Fruit fly (Drosophila melanogaster) whole organism, embryonic: ENCODE results near the gene CG17839.

ENCODE experiments used
- Bteb2 ChIP-seq: fragments of 200-800 bp; sonication (Bioruptor generic); optimal IDR thresholded peaks from 2 replicates; lab custom pipeline; 2016; ENCODE audit warnings: missing biosample characterization, missing genetic modification characterization
- CG10321 ChIP-seq: fragments of 200-800 bp; sonication (Bioruptor generic); IDR thresholded peaks from 2 replicates; pipeline ENCODE4 v1.3.6; 2022; ENCODE audit warnings: missing biosample characterization, missing genetic modification characterization
- CG10462 ChIP-seq: fragments of 200-800 bp; sonication (Bioruptor generic); optimal IDR thresholded peaks from 2 replicates; lab custom pipeline; 2016; ENCODE audit warnings: missing biosample characterization, missing genetic modification characterization
- CG12155 ChIP-seq: fragments of 200-800 bp; sonication (Bioruptor generic); optimal IDR thresholded peaks from 3 replicates; lab custom pipeline; 2016; ENCODE audit warnings: missing biosample characterization, missing genetic modification characterization
- CG13424 ChIP-seq: fragments of 200-800 bp; sonication (Bioruptor generic); optimal IDR thresholded peaks from 2 replicates; lab custom pipeline; 2019; ENCODE audit warnings: missing biosample characterization, mild to moderate bottlenecking, missing genetic modification characterization, moderate library complexity
- CG15073 ChIP-seq: fragments of 200-800 bp; sonication (Bioruptor generic); optimal IDR thresholded peaks from 2 replicates; lab custom pipeline; 2016; ENCODE audit warnings: missing biosample characterization, missing genetic modification characterization
- CG1529 ChIP-seq: fragments of 200-800 bp; sonication (Bioruptor generic); optimal IDR thresholded peaks from 3 replicates; lab custom pipeline; 2018; ENCODE audit warnings: missing biosample characterization, missing genetic modification characterization
- CG17328 ChIP-seq: fragments of 200-800 bp; sonication (Bioruptor generic); IDR thresholded peaks from 2 replicates; pipeline ENCODE4 v1.3.6; 2022; ENCODE audit warnings: missing biosample characterization, missing genetic modification characterization
- CG17802 ChIP-seq: fragments of 200-800 bp; sonication (Bioruptor generic); optimal IDR thresholded peaks from 2 replicates; lab custom pipeline; 2018; ENCODE audit warnings: missing biosample characterization, mild to moderate bottlenecking, missing genetic modification characterization, moderate library complexity
- CG18011 ChIP-seq: fragments of 200-800 bp; sonication (Bioruptor generic); optimal IDR thresholded peaks from 2 replicates; lab custom pipeline; 2017; ENCODE audit warnings: missing biosample characterization, missing genetic modification characterization, mild to moderate bottlenecking, moderate library complexity, missing genotype
- CG2116 ChIP-seq: fragments of 200-800 bp; sonication (Bioruptor generic); optimal IDR thresholded peaks from 3 replicates; lab custom pipeline; 2018; ENCODE audit warnings: missing biosample characterization, mild to moderate bottlenecking, missing genetic modification characterization
- CG2120 ChIP-seq: fragments of 200-800 bp; sonication (Bioruptor generic); optimal IDR thresholded peaks from 3 replicates; lab custom pipeline; 2016; ENCODE audit warnings: missing biosample characterization, missing genetic modification characterization
- CG2129 ChIP-seq: fragments of 200-800 bp; sonication (Bioruptor generic); IDR thresholded peaks from 2 replicates; pipeline ENCODE4 v1.3.6; 2022; ENCODE audit warnings: missing biosample characterization, missing genetic modification characterization; ENCODE audit not compliant: partially characterized antibody
- CG2678 ChIP-seq: fragments of 200-800 bp; sonication (Bioruptor generic); optimal IDR thresholded peaks from 3 replicates; lab custom pipeline; 2019; ENCODE audit warnings: missing biosample characterization, mild to moderate bottlenecking, missing genetic modification characterization, moderate library complexity
- CG2712 ChIP-seq: fragments of 200-800 bp; optimal IDR thresholded peaks from 3 replicates; lab custom pipeline; 2019; ENCODE audit warnings: missing biosample characterization, mild to moderate bottlenecking, missing genetic modification characterization, moderate library complexity
- CG31441 ChIP-seq: fragments of 200-800 bp; sonication (Bioruptor generic); IDR thresholded peaks from 2 replicates; pipeline ENCODE4 v1.3.6; 2022; ENCODE audit warnings: missing biosample characterization, missing genetic modification characterization
- CG32772 ChIP-seq: fragments of 200-800 bp; sonication (Bioruptor generic); IDR thresholded peaks from 2 replicates; pipeline ENCODE4 v1.3.6; 2022; ENCODE audit warnings: missing biosample characterization, missing genetic modification characterization
- CG4282 ChIP-seq: fragments of 200-800 bp; sonication (Bioruptor generic); optimal IDR thresholded peaks from 2 replicates; lab custom pipeline; 2016; ENCODE audit warnings: missing biosample characterization, missing genetic modification characterization
- CG4820 ChIP-seq: fragments of 200-800 bp; sonication (Bioruptor generic); optimal IDR thresholded peaks from 3 replicates; lab custom pipeline; 2016; ENCODE audit warnings: missing biosample characterization, missing genetic modification characterization
- CG6175 ChIP-seq: fragments of 200-800 bp; sonication (Bioruptor generic); IDR thresholded peaks from 3 replicates; pipeline ENCODE4 v1.3.6; 2022; ENCODE audit warnings: missing biosample characterization, missing genetic modification characterization
- CG7963 ChIP-seq: fragments of 200-800 bp; sonication (Bioruptor generic); IDR thresholded peaks from 3 replicates; pipeline ENCODE4 v1.3.6; 2022; ENCODE audit warnings: missing biosample characterization, missing genetic modification characterization; ENCODE audit not compliant: partially characterized antibody
- CG8944 ChIP-seq: fragments of 200-800 bp; sonication (Bioruptor generic); optimal IDR thresholded peaks from 3 replicates; lab custom pipeline; 2016; ENCODE audit warnings: missing biosample characterization, missing genetic modification characterization
- D19A ChIP-seq: fragments of 200-800 bp; optimal IDR thresholded peaks from 3 replicates; lab custom pipeline; 2019; ENCODE audit warnings: missing biosample characterization, mild to moderate bottlenecking, missing genetic modification characterization, moderate library complexity
- Deaf1 ChIP-seq: fragments of 200-800 bp; optimal IDR thresholded peaks from 3 replicates; lab custom pipeline; 2019; ENCODE audit warnings: missing biosample characterization, mild to moderate bottlenecking, missing genetic modification characterization, moderate library complexity
- Dp ChIP-seq: fragments of 200-800 bp; sonication (Bioruptor generic); optimal IDR thresholded peaks from 2 replicates; lab custom pipeline; 2018; ENCODE audit warnings: missing biosample characterization, mild to moderate bottlenecking, missing genetic modification characterization, moderate library complexity
- Gsc ChIP-seq: fragments of 200-800 bp; sonication (Bioruptor generic); IDR thresholded peaks from 2 replicates; pipeline ENCODE4 v1.3.6; 2022; ENCODE audit warnings: missing biosample characterization, missing genetic modification characterization
- HLH3B ChIP-seq: fragments of 200-800 bp; sonication (Bioruptor generic); IDR thresholded peaks from 2 replicates; pipeline ENCODE4 v1.3.6; 2022; ENCODE audit warnings: missing biosample characterization, missing genetic modification characterization
- Hr78 ChIP-seq, 2 experiments: fragments of 200-800 bp in 1 of 2; fragments of >200 bp in 1 of 2; sonication (Bioruptor generic) in 1 of 2; optimal IDR thresholded peaks; 2 replicates each; lab custom pipeline; 2017 to 2019; ENCODE audit warnings: missing biosample characterization in 2 of 2, missing genetic modification characterization in 2 of 2, mild to moderate bottlenecking in 1 of 2, moderate library complexity in 1 of 2
- Oaz ChIP-seq: fragments of 200-800 bp; sonication (Bioruptor generic); IDR thresholded peaks from 2 replicates; pipeline ENCODE4 v1.3.6; 2022; ENCODE audit warnings: missing biosample characterization, missing genetic modification characterization
- Sry-δ ChIP-seq: fragments of 200-800 bp; sonication (Bioruptor generic); optimal IDR thresholded peaks from 2 replicates; lab custom pipeline; 2016; ENCODE audit warnings: missing biosample characterization, missing genetic modification characterization
- Taf1 ChIP-seq: fragments of 200-800 bp; sonication (Bioruptor generic); IDR thresholded peaks from 2 replicates; pipeline ENCODE4 v1.3.6; 2022; ENCODE audit warnings: missing biosample characterization, missing genetic modification characterization
- az2 ChIP-seq: fragments of 200-800 bp; sonication (Bioruptor generic); optimal IDR thresholded peaks from 3 replicates; lab custom pipeline; 2016; ENCODE audit warnings: missing biosample characterization, missing genetic modification characterization
- bcd ChIP-seq: fragments of 200-800 bp; sonication (Bioruptor generic); optimal IDR thresholded peaks from 2 replicates; lab custom pipeline; 2017; ENCODE audit warnings: missing biosample characterization, mild to moderate bottlenecking, missing genetic modification characterization
- br ChIP-seq: fragments of >200 bp; optimal IDR thresholded peaks from 2 replicates; lab custom pipeline; 2017
- cg ChIP-seq: fragments of 200-800 bp; sonication (Bioruptor generic); optimal IDR thresholded peaks from 3 replicates; lab custom pipeline; 2019; ENCODE audit warnings: missing biosample characterization, mild to moderate bottlenecking, missing genetic modification characterization, moderate library complexity
- cwo ChIP-seq: fragments of 200-800 bp; sonication (Bioruptor generic); optimal IDR thresholded peaks from 3 replicates; lab custom pipeline; 2017; ENCODE audit warnings: missing biosample characterization, missing genetic modification characterization, mild to moderate bottlenecking, moderate library complexity, missing genetic modification reagents
- dati ChIP-seq: fragments of 200-800 bp; sonication (Bioruptor generic); IDR thresholded peaks from 2 replicates; pipeline ENCODE4 v1.3.6; 2022; ENCODE audit warnings: missing biosample characterization, missing genetic modification characterization
- dimm ChIP-seq: fragments of 200-800 bp; sonication (Bioruptor generic); IDR thresholded peaks from 2 replicates; pipeline ENCODE4 v1.3.6; 2022; ENCODE audit warnings: missing biosample characterization, missing genetic modification characterization
- ems ChIP-seq: fragments of 200-800 bp; sonication (Bioruptor generic); optimal IDR thresholded peaks from 3 replicates; lab custom pipeline; 2016; ENCODE audit warnings: missing biosample characterization, missing genetic modification characterization
- fd3F ChIP-seq: fragments of 200-800 bp; sonication (Bioruptor generic); optimal IDR thresholded peaks from 2 replicates; lab custom pipeline; 2018; ENCODE audit warnings: missing biosample characterization, mild to moderate bottlenecking, missing genetic modification characterization, moderate library complexity
- hth ChIP-seq: fragments of >200 bp; optimal IDR thresholded peaks from 2 replicates; lab custom pipeline; 2017; ENCODE audit warnings: inconsistent platforms
- mam ChIP-seq: fragments of 200-800 bp; sonication (Bioruptor generic); optimal IDR thresholded peaks from 3 replicates; lab custom pipeline; 2016; ENCODE audit warnings: missing biosample characterization, missing genetic modification characterization
- nmo ChIP-seq: fragments of 200-800 bp; sonication (Bioruptor generic); optimal IDR thresholded peaks from 2 replicates; lab custom pipeline; 2018; ENCODE audit warnings: missing biosample characterization, mild to moderate bottlenecking, missing genetic modification characterization, moderate library complexity
- otp ChIP-seq: fragments of 200-800 bp; sonication (Bioruptor generic); IDR thresholded peaks from 3 replicates; pipeline ENCODE4, ENCODE4 v1.3.6; 2022; ENCODE audit warnings: missing biosample characterization, missing genetic modification characterization
- psq ChIP-seq: fragments of 200-800 bp; sonication (Bioruptor generic); optimal IDR thresholded peaks from 2 replicates; lab custom pipeline; 2017; ENCODE audit warnings: missing biosample characterization, missing genetic modification characterization
- seq ChIP-seq: fragments of 200-800 bp; sonication (Bioruptor generic); IDR thresholded peaks from 2 replicates; pipeline ENCODE4 v1.3.6; 2022; ENCODE audit warnings: missing biosample characterization, missing genetic modification characterization
- slou ChIP-seq: fragments of 200-800 bp; sonication (Bioruptor generic); optimal IDR thresholded peaks from 3 replicates; lab custom pipeline; 2016; ENCODE audit warnings: missing biosample characterization, missing genetic modification characterization
- tgo ChIP-seq: fragments of 200-800 bp; sonication (Bioruptor generic); IDR thresholded peaks from 3 replicates; pipeline ENCODE4 v1.3.6; 2022; ENCODE audit warnings: missing biosample characterization, missing genetic modification characterization
- wdn ChIP-seq: fragments of 200-800 bp; sonication (Bioruptor generic); IDR thresholded peaks from 2 replicates; pipeline ENCODE4 v1.3.6; 2022; ENCODE audit warnings: missing biosample characterization, missing genetic modification characterization
- zen2 ChIP-seq: fragments of 200-800 bp; sonication (Bioruptor generic); IDR thresholded peaks from 3 replicates; pipeline ENCODE4 v1.3.6; 2022; ENCODE audit warnings: missing biosample characterization, missing genetic modification characterization; ENCODE audit not compliant: partially characterized antibody

The CG17839 gene

DNA sequence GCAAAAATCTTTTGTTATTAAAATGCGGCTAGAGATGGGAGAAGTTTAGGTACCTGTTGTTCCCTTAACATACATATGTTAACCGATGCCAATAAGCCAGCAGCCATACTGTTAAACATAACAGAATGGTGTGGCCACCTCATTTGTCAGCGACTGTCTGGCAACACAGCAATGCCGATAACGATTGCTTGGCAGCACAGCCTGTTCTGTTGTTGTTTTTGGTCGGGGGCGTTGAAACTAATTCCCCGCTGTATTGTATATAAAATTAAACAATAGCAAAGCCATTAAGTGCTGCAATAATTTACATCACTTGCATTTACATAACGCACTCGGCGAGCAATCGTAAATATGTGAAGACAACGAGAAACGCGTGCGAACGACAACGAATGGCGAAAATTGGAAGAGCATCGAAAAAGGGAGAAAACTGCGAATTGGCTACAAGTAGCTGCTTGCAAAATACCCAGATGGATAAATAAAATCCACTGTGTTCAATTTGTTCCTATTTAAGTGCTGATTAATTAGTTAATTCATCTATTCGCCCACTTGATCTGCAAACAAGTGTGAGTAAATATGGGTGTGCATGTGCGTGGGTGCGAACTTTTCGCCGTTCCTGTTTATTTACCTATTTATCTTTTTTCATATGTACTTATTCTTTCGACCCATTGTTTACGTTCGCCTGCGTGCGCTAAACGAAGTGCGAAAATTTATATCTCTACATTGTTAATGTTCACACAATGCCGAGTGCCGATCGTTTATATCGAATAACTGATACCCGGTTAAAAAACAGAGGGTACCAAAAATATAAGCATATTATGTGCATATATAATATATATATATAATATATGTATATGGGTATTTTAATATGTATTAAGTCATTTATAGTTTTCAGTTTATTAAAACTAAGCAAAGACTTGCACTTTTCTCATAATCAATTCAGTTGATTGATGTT lies 42.8 kb upstream of the CG17839 start, which contains the start of the genes Tsen34 and Mgat4a (continued):
- TF ChIP-seq mam (GFP tag; lab: Kevin White, UChicago) (peak; percentile 49), CG10321 (GFP tag; lab: Robert Waterston, UW) (peak; percentile 35; the same call in 1 of the 2 replicates), psq (no peak), CG2678 (tag; lab: Kevin White, UChicago) (no peak), D19A (no peak), hth (lab: Kevin White, UChicago) (no peak), CG8944 (GFP tag; lab: Kevin White, UChicago) (no peak), wdn (peak; percentile 62), otp (peak; percentile 8; the same call in 1 of the 3 replicates), CG2712 (tag; lab: Kevin White, UChicago) (peak; percentile 10), slou (peak; percentile 49), CG18011 (GFP tag; lab: Kevin White, UChicago) (no peak), Gsc (GFP tag; lab: Robert Waterston, UW) (no peak), CG32772 (GFP tag; lab: Robert Waterston, UW) (no peak), CG4820 (GFP tag; lab: Kevin White, UChicago) (no peak), CG17802 (tag; lab: Kevin White, UChicago) (peak; percentile 25), CG2129 (no peak), Taf1 (GFP tag; lab: Robert Waterston, UW) (no peak; the same call in 1 of the 2 replicates), CG4282 (GFP tag; lab: Kevin White, UChicago) (no peak), az2 (GFP tag; lab: Kevin White, UChicago) (no peak), CG17328 (GFP tag; lab: Robert Waterston, UW) (no peak), CG2120 (GFP tag; lab: Kevin White, UChicago) (peak; percentile 71), CG6175 (no peak), CG13424 (tag; lab: Kevin White, UChicago) (no peak), CG15073 (GFP tag; lab: Kevin White, UChicago) (no peak), dimm (GFP tag; lab: Robert Waterston, UW) (no peak), dati (no peak), Dp (GFP tag; lab: Kevin White, UChicago) (peak; percentile 49), nmo (GFP tag; lab: Kevin White, UChicago) (no peak), Sry-δ (GFP tag; lab: Kevin White, UChicago) (peak; percentile 81), zen2 (GFP tag; lab: Robert Waterston, UW) (no peak; the same call in 2 of the 3 replicates), CG7963 (GFP tag; lab: Robert Waterston, UW) (peak; percentile 41; the same call in 2 of the 3 replicates), cg (no peak), CG10462 (GFP tag; lab: Kevin White, UChicago) (no peak), CG1529 (GFP tag; lab: Kevin White, UChicago) (no peak), Deaf1 (tag; lab: Kevin White, UChicago) (no peak), cwo (GFP tag; lab: Kevin White, UChicago) (peak; percentile 39), CG31441 (GFP tag; lab: Robert Waterston, UW) (no peak), bcd (no peak), seq (peak; percentile 14; the same call in 1 of the 2 replicates), tgo (0 out of 3 replicates have a peak, but pooled peaks have one; percentile 22), Oaz (no peak), HLH3B (GFP tag; lab: Robert Waterston, UW) (no peak), ems (GFP tag; lab: Kevin White, UChicago) (no peak), CG12155 (GFP tag; lab: Kevin White, UChicago) (no peak), fd3F (GFP tag; lab: Kevin White, UChicago) (peak; percentile 39), Hr78 (GFP tag; optimal IDR thresholded peaks at IDR 0.05; lab: Kevin White, UChicago) (no peak), CG2116 (GFP tag; lab: Kevin White, UChicago) (peak; percentile 71), Bteb2 (peak; percentile 12), br (lab: Kevin White, UChicago) (no peak)
